Worm (Caenorhabditis elegans) whole organism, L3 larva: ENCODE measurements around the gene idpc-2.

Source experiments
- ceh-82 ChIP-seq: fragments of 150-350 bp; optimal IDR thresholded peaks from 2 replicates; lab custom pipeline; 2014; ENCODE audit warnings: missing biosample characterization, missing genetic modification characterization
- nhr-11 ChIP-seq: fragments of 150-350 bp; optimal IDR thresholded peaks from 2 replicates; lab custom pipeline; 2014; ENCODE audit warnings: missing biosample characterization, missing genetic modification characterization
- nhr-237 ChIP-seq: fragments of 150-350 bp; optimal IDR thresholded peaks from 2 replicates; lab custom pipeline; 2014; ENCODE audit warnings: missing biosample characterization, missing genetic modification characterization
- pqm-1 ChIP-seq: fragments of 150-350 bp; optimal IDR thresholded peaks from 2 replicates; lab custom pipeline; 2017; ENCODE audit warnings: missing biosample characterization, missing genetic modification characterization, inconsistent platforms
- ztf-11 ChIP-seq: fragments of 150-350 bp; optimal IDR thresholded peaks from 2 replicates; lab custom pipeline; 2014; ENCODE audit warnings: missing biosample characterization, missing genetic modification characterization

- TF ChIP-seq ceh-82 (no peak), pqm-1 (tag; lab: Kevin White, UChicago) (no peak), ztf-11 (tag; lab: Kevin White, UChicago) (no peak), nhr-11 (tag; lab: Kevin White, UChicago) (no peak), nhr-237 (tag; lab: Kevin White, UChicago) (no peak)
Observed at ce11 chrV:8618738-8619137, 2.4 kb downstream of the idpc-2 start, which contains the start of gene grd-5.
